Fruit fly (Drosophila melanogaster) Kc167 (cell line): Measurements from ENCODE around the gene sol.

Experiments
- Myc ChIP-seq: fragments of >200 bp; optimal IDR thresholded peaks from 2 replicates; lab custom pipeline; 2017; ENCODE audit warnings: missing external identifiers
- Sin3A ChIP-seq: fragments of >200 bp; optimal IDR thresholded peaks from 2 replicates; lab custom pipeline; 2018; ENCODE audit warnings: missing external identifiers
- h ChIP-seq: fragments of >200 bp; optimal IDR thresholded peaks from 3 replicates; lab custom pipeline; 2018; ENCODE audit warnings: missing external identifiers
- insv ChIP-seq: fragments of >200 bp; optimal IDR thresholded peaks from 3 replicates; lab custom pipeline; 2018; ENCODE audit warnings: missing external identifiers
- psq ChIP-seq: fragments of >200 bp; optimal IDR thresholded peaks from 2 replicates; lab custom pipeline; 2017; ENCODE audit warnings: missing external identifiers
- ttk ChIP-seq: sonication (Bioruptor generic); optimal IDR thresholded peaks from 2 replicates; lab custom pipeline; 2017; ENCODE audit warnings: missing external identifiers

sol gene

dm6 chrX:21338153-21338552 is 11.9 kb upstream of the sol start:
- no peak for TF ChIP-seq psq (lab: Kevin White, UChicago)
- TF ChIP-seq insv = no peak
- no peak for TF ChIP-seq Myc (lab: Kevin White, UChicago)
- TF ChIP-seq ttk (lab: Kevin White, UChicago) = no peak
- no peak for TF ChIP-seq Sin3A (lab: Kevin White, UChicago)

dm6 chrX:21339476-21339931 is 10.6 kb upstream of the sol start, which contains the start of the genes tty and fliI:
tty (minus strand) TSS chrX:21339676.
fliI (plus strand) TSS chrX:21339741.
- TF ChIP-seq Myc (lab: Kevin White, UChicago) (no peak), psq (lab: Kevin White, UChicago) (no peak), ttk (lab: Kevin White, UChicago) (no peak), insv (no peak), Sin3A (lab: Kevin White, UChicago) (no peak), h (lab: Kevin White, UChicago) (no peak)

dm6 chrX:21345036-21345500 is 5.0 kb upstream of the sol start, which contains the start of gene dod:
dod (plus strand) TSS chrX:21345358.
- no peak for TF ChIP-seq ttk (lab: Kevin White, UChicago)
- no peak for TF ChIP-seq Myc (lab: Kevin White, UChicago)
- TF ChIP-seq Sin3A (lab: Kevin White, UChicago) = no peak
- no peak for TF ChIP-seq insv
- no peak for TF ChIP-seq psq (lab: Kevin White, UChicago)
- TF ChIP-seq h (lab: Kevin White, UChicago) = no peak

dm6 chrX:21351210-21351824 is 1.2 kb downstream of the sol start:
- TF ChIP-seq Sin3A (lab: Kevin White, UChicago) = no peak
- TF ChIP-seq insv = no peak
- no peak for TF ChIP-seq ttk (lab: Kevin White, UChicago)
- TF ChIP-seq h (lab: Kevin White, UChicago) = no peak
- no peak for TF ChIP-seq psq (lab: Kevin White, UChicago)
- no peak for TF ChIP-seq Myc (lab: Kevin White, UChicago)

- no peak for TF ChIP-seq Myc (lab: Kevin White, UChicago)
- TF ChIP-seq ttk (lab: Kevin White, UChicago) = no peak
- TF ChIP-seq Sin3A (lab: Kevin White, UChicago) = no peak
- no peak for TF ChIP-seq psq (lab: Kevin White, UChicago)
- no peak for TF ChIP-seq h (lab: Kevin White, UChicago)
- TF ChIP-seq insv = no peak
Observed at dm6 chrX:21353541-21353940, 3.5 kb downstream of the sol start.

- no peak for TF ChIP-seq psq (lab: Kevin White, UChicago)
- no peak for TF ChIP-seq ttk (lab: Kevin White, UChicago)
- TF ChIP-seq insv = no peak
- no peak for TF ChIP-seq h (lab: Kevin White, UChicago)
- no peak for TF ChIP-seq Myc (lab: Kevin White, UChicago)
- no peak for TF ChIP-seq Sin3A (lab: Kevin White, UChicago)
Observed at dm6 chrX:21357810-21358671, 8.0 kb downstream of the sol start, which contains the start of gene Septin1. Septin1 (plus strand) TSS chrX:21358286.

dm6 chrX:21362878-21363277 is 12.8 kb downstream of the sol start, which contains the start of the genes bbx and waw:
bbx (plus strand) TSS chrX:21363028.
waw (plus strand) TSS chrX:21363028.
- TF ChIP-seq ttk (lab: Kevin White, UChicago) (no peak), h (lab: Kevin White, UChicago) (no peak), psq (lab: Kevin White, UChicago) (no peak), Sin3A (lab: Kevin White, UChicago) (no peak), insv (no peak), Myc (lab: Kevin White, UChicago) (no peak)

- TF ChIP-seq insv (no peak), Sin3A (lab: Kevin White, UChicago) (no peak), ttk (lab: Kevin White, UChicago) (no peak), Myc (lab: Kevin White, UChicago) (no peak), psq (lab: Kevin White, UChicago) (no peak), h (lab: Kevin White, UChicago) (no peak)
Observed at dm6 chrX:21365421-21365820, 15.3 kb downstream of the sol start.

dm6 chrX:21366311-21366990 is 16.4 kb downstream of the sol start:
- TF ChIP-seq ttk (lab: Kevin White, UChicago) (no peak), psq (lab: Kevin White, UChicago) (no peak), h (lab: Kevin White, UChicago) (no peak), Myc (lab: Kevin White, UChicago) (no peak), Sin3A (lab: Kevin White, UChicago) (no peak)

dm6 chrX:21367363-21368072 is 17.4 kb downstream of the sol start:
- TF ChIP-seq insv = no peak
- no peak for TF ChIP-seq h (lab: Kevin White, UChicago)
- no peak for TF ChIP-seq Sin3A (lab: Kevin White, UChicago)
- TF ChIP-seq ttk (lab: Kevin White, UChicago) = no peak
- no peak for TF ChIP-seq psq (lab: Kevin White, UChicago)
- no peak for TF ChIP-seq Myc (lab: Kevin White, UChicago)
